Worm (Caenorhabditis elegans) whole organism, late embryonic: ENCODE data around the gene F28B1.2.

Source experiments
- C38D4.7 ChIP-seq: fragments of 200-800 bp; sonication (Bioruptor generic); optimal IDR thresholded peaks from 2 replicates; lab custom pipeline; 2018; ENCODE audit warnings: mild to moderate bottlenecking, missing genetic modification characterization, moderate library complexity, missing compliant biosample characterization
- ama-1 ChIP-seq: fragments of 150-350 bp; optimal IDR thresholded peaks from 2 replicates; lab custom pipeline; 2014
- ceh-2 ChIP-seq: sonication (generic microtip); optimal IDR thresholded peaks from 2 replicates; lab custom pipeline; 2016; ENCODE audit warnings: missing genotype, missing genetic modification characterization, missing compliant biosample characterization
- ceh-24 ChIP-seq: sonication (generic microtip); optimal IDR thresholded peaks from 2 replicates; lab custom pipeline; 2016; ENCODE audit warnings: mild to moderate bottlenecking, missing genetic modification characterization, missing compliant biosample characterization
- ceh-48 ChIP-seq: sonication (generic microtip); optimal IDR thresholded peaks from 2 replicates; lab custom pipeline; 2016; ENCODE audit warnings: missing genetic modification characterization, inconsistent platforms, missing compliant biosample characterization
- fkh-10 ChIP-seq: fragments of 150-350 bp; optimal IDR thresholded peaks from 2 replicates; lab custom pipeline; 2014; ENCODE audit warnings: missing biosample characterization, missing genetic modification reagents, missing genetic modification characterization
- fkh-6 ChIP-seq: sonication (generic microtip); optimal IDR thresholded peaks from 2 replicates; lab custom pipeline; 2016; ENCODE audit warnings: missing genetic modification characterization, missing compliant biosample characterization
- hlh-15 ChIP-seq: sonication (generic microtip); optimal IDR thresholded peaks from 2 replicates; lab custom pipeline; 2016; ENCODE audit warnings: missing genetic modification characterization, missing compliant biosample characterization
- hlh-8 ChIP-seq: sonication (generic microtip); optimal IDR thresholded peaks from 2 replicates; lab custom pipeline; 2016; ENCODE audit warnings: missing genotype, missing genetic modification characterization, missing compliant biosample characterization
- mec-3 ChIP-seq: sonication (generic microtip); optimal IDR thresholded peaks from 2 replicates; lab custom pipeline; 2016; ENCODE audit warnings: borderline replicate concordance, missing genetic modification characterization, missing compliant biosample characterization
- odd-2 ChIP-seq: sonication (generic microtip); optimal IDR thresholded peaks from 2 replicates; lab custom pipeline; 2017; ENCODE audit warnings: antibody characterized with exemption, mild to moderate bottlenecking, missing genetic modification characterization, missing compliant biosample characterization
- sdc-2 ChIP-seq: sonication (generic microtip); optimal IDR thresholded peaks from 2 replicates; lab custom pipeline; 2016; ENCODE audit warnings: missing genotype, missing genetic modification characterization, missing compliant biosample characterization
- unc-55 ChIP-seq: sonication (generic microtip); optimal IDR thresholded peaks from 2 replicates; lab custom pipeline; 2017; ENCODE audit warnings: missing biosample characterization, missing genetic modification reagents, missing genetic modification characterization

- TF ChIP-seq fkh-6 (no peak), fkh-10 (no peak), hlh-8 (tag; lab: Kevin White, UChicago) (no peak), ceh-24 (tag; lab: Kevin White, UChicago) (no peak), ceh-48 (tag; lab: Kevin White, UChicago) (no peak), mec-3 (no peak), ama-1 (lab: Kevin White, UChicago) (no peak), C38D4.7 (GFP tag; lab: Kevin White, UChicago) (no peak), ceh-2 (tag; lab: Kevin White, UChicago) (no peak), unc-55 (GFP tag; lab: Kevin White, UChicago) (no peak), hlh-15 (tag; lab: Kevin White, UChicago) (no peak), sdc-2 (tag; lab: Kevin White, UChicago) (no peak), odd-2 (no peak)
Measured at ce11 chrV:17059987-17060386, 15.4 kb downstream of the F28B1.2 start, which contains the start of gene sri-66.
